Fruit fly (Drosophila melanogaster): Measurements from ENCODE around the gene CG14221.

Gene CG14221

dm6 chrX:19615990-19616663, 4.9 kb downstream of the CG14221 start, which contains the start of gene CG14210:
TSS of gene CG14210 (plus strand) at chrX:19616196.
- no peak for TF ChIP-seq Sox14 (GFP tag; optimal IDR thresholded peaks at IDR 0.05)
- no peak for TF ChIP-seq esn (GFP tag; optimal IDR thresholded peaks at IDR 0.05)

dm6 chrX:19613473-19613872, 7.6 kb downstream of the CG14221 start:
- TF ChIP-seq CG9139 (GFP tag; optimal IDR thresholded peaks at IDR 0.05), result no peak
- peak; percentile 63 for TF ChIP-seq CG1621 (tag; optimal IDR thresholded peaks at IDR 0.05)
- TF ChIP-seq cyc (GFP tag; optimal IDR thresholded peaks at IDR 0.05), result peak; percentile 1
- TF ChIP-seq CG6854 (GFP tag; optimal IDR thresholded peaks at IDR 0.05), result peak; percentile 64
- TF ChIP-seq CG15336 (GFP tag; IDR thresholded peaks at IDR 0.05), result no peak
- peak; percentile 49 for TF ChIP-seq CG34406 (GFP tag; optimal IDR thresholded peaks at IDR 0.05)
- TF ChIP-seq CG7368 (GFP tag; optimal IDR thresholded peaks at IDR 0.05), result no peak
- peak; percentile 56; the same call in 1 of the 3 replicates for TF ChIP-seq CG6163 (GFP tag; IDR thresholded peaks at IDR 0.05)
- TF ChIP-seq ss (GFP tag; optimal IDR thresholded peaks at IDR 0.05), result no peak
- TF ChIP-seq CG6792 (GFP tag; optimal IDR thresholded peaks at IDR 0.05), result peak; percentile 30
- TF ChIP-seq fkh (GFP tag; optimal IDR thresholded peaks at IDR 0.05), result peak; percentile 29
- no peak for TF ChIP-seq fd85E (GFP tag; optimal IDR thresholded peaks at IDR 0.05)
- TF ChIP-seq esn (GFP tag; optimal IDR thresholded peaks at IDR 0.05), result peak; percentile 70
- TF ChIP-seq lz (GFP tag; optimal IDR thresholded peaks at IDR 0.05), result peak; percentile 44
- no peak for TF ChIP-seq dsx (GFP tag; optimal IDR thresholded peaks at IDR 0.05; ENCODE audit: poor library complexity, severe bottlenecking)
- no peak for TF ChIP-seq Hr39 (GFP tag; optimal IDR thresholded peaks at IDR 0.05)
- TF ChIP-seq Met (GFP tag; optimal IDR thresholded peaks at IDR 0.05), result no peak

dm6 chrX:19611226-19611625, 9.8 kb downstream of the CG14221 start, which contains the start of the genes Shawn and Tyler:
TSS of gene Shawn (plus strand) at chrX:19611526.
TSS of gene Tyler (plus strand) at chrX:19611526.
- TF ChIP-seq CG8632 (GFP tag; optimal IDR thresholded peaks at IDR 0.05), result no peak

- peak; percentile 18 for TF ChIP-seq Eip78C (GFP tag)
- TF ChIP-seq vri (GFP tag; optimal IDR thresholded peaks at IDR 0.05), result peak; percentile 57
- no peak for TF ChIP-seq dsx (GFP tag; optimal IDR thresholded peaks at IDR 0.05; ENCODE audit: poor library complexity, severe bottlenecking)
- TF ChIP-seq fd85E (GFP tag; optimal IDR thresholded peaks at IDR 0.05), result no peak
- TF ChIP-seq fkh (GFP tag; optimal IDR thresholded peaks at IDR 0.05), result peak; percentile 77
- TF ChIP-seq Smox (GFP tag; optimal IDR thresholded peaks at IDR 0.05), result no peak
Observed at dm6 chrX:19608042-19608609, 12.9 kb downstream of the CG14221 start.

- no peak for TF ChIP-seq dac (GFP tag; optimal IDR thresholded peaks at IDR 0.05)
- peak; percentile 77 for TF ChIP-seq svp (GFP tag)
Observed at dm6 chrX:19606971-19607370, 14.1 kb downstream of the CG14221 start.

dm6 chrX:19606558-19606957, 14.5 kb downstream of the CG14221 start:
- TF ChIP-seq Eip78C (GFP tag), result no peak
- TF ChIP-seq CG8632 (GFP tag; optimal IDR thresholded peaks at IDR 0.05), result no peak
- TF ChIP-seq CG3032 (tag; optimal IDR thresholded peaks at IDR 0.05), result no peak
- no peak for TF ChIP-seq CG10669 (GFP tag; optimal IDR thresholded peaks at IDR 0.05)
- no peak for TF ChIP-seq CG11902 (GFP tag; optimal IDR thresholded peaks at IDR 0.05)
- no peak for TF ChIP-seq CG7368 (GFP tag; optimal IDR thresholded peaks at IDR 0.05)
- TF ChIP-seq dac (GFP tag; optimal IDR thresholded peaks at IDR 0.05), result no peak
- no peak for TF ChIP-seq Blimp-1 (GFP tag; optimal IDR thresholded peaks at IDR 0.05)
- no peak for TF ChIP-seq CG31627 (GFP tag; optimal IDR thresholded peaks at IDR 0.05)
- no peak for TF ChIP-seq salr (GFP tag; optimal IDR thresholded peaks at IDR 0.05)
- no peak for TF ChIP-seq ss (GFP tag; optimal IDR thresholded peaks at IDR 0.05)
- TF ChIP-seq fd85E (GFP tag; optimal IDR thresholded peaks at IDR 0.05), result no peak
- no peak for TF ChIP-seq CG6854 (GFP tag; optimal IDR thresholded peaks at IDR 0.05)
- no peak for TF ChIP-seq Eip93F (GFP tag; optimal IDR thresholded peaks at IDR 0.05)
